Worm (Caenorhabditis elegans): ENCODE data around the gene Y75B7AL.2.

Y75B7AL.2 gene

ce11 chrV:1302090-1302489 is 55.9 kb downstream of the Y75B7AL.2 start:
- TF ChIP-seq unc-130 (GFP tag; optimal IDR thresholded peaks at IDR 0.05) (no peak), ceh-58 (GFP tag; IDR thresholded peaks at IDR 0.05) (no peak), let-607 (tag; optimal IDR thresholded peaks at IDR 0.05) (no peak), mes-4 (tag; optimal IDR thresholded peaks at IDR 0.05) (no peak), egl-18 (GFP tag; IDR thresholded peaks at IDR 0.05) (no peak), chd-7 (tag; optimal IDR thresholded peaks at IDR 0.05) (no peak), F55B11.4 (tag; optimal IDR thresholded peaks at IDR 0.05; ENCODE audit: borderline replicate concordance, insufficient read depth) (no peak), Y79H2A.3 (GFP tag; conservative IDR thresholded peaks at IDR 0.05) (no peak), let-526 (GFP tag; IDR thresholded peaks at IDR 0.05) (no peak), C06A6.2 (GFP tag; conservative IDR thresholded peaks at IDR 0.05) (no peak), ceh-100 (GFP tag; IDR thresholded peaks at IDR 0.05) (no peak), attf-5 (GFP tag; optimal IDR thresholded peaks at IDR 0.05) (no peak), nfya-2 (GFP tag; IDR thresholded peaks at IDR 0.05) (no peak), rcor-1 (GFP tag; IDR thresholded peaks at IDR 0.05) (no peak), F23B12.7 (tag; optimal IDR thresholded peaks at IDR 0.05; ENCODE audit: insufficient read depth) (no peak), lin-35 (GFP tag; optimal IDR thresholded peaks at IDR 0.05) (no peak), lsy-27 (tag; optimal IDR thresholded peaks at IDR 0.05; ENCODE audit: borderline replicate concordance, insufficient read depth) (no peak), K11D2.4 (GFP tag; IDR thresholded peaks at IDR 0.05) (no peak)

- TF ChIP-seq attf-6 (GFP tag; IDR thresholded peaks at IDR 0.05) = no peak
- no peak for TF ChIP-seq aptf-3 (GFP tag; IDR thresholded peaks at IDR 0.05)
- TF ChIP-seq ceh-58 (GFP tag; IDR thresholded peaks at IDR 0.05) = no peak
- no peak for TF ChIP-seq lag-1 (GFP tag; IDR thresholded peaks at IDR 0.05)
- no peak for TF ChIP-seq ceh-27 (GFP tag; optimal IDR thresholded peaks at IDR 0.05)
- TF ChIP-seq ztf-18 (tag; optimal IDR thresholded peaks at IDR 0.05) = no peak
- no peak for TF ChIP-seq tbp1 (GFP tag; optimal IDR thresholded peaks at IDR 0.05)
Measured at ce11 chrV:1299232-1299631, 58.7 kb downstream of the Y75B7AL.2 start, which contains the start of gene egl-2. egl-2 (minus strand) TSS chrV:1299332.

ce11 chrV:1287276-1287675 is 70.7 kb downstream of the Y75B7AL.2 start:
- TF ChIP-seq T26A5.8 (tag; optimal IDR thresholded peaks at IDR 0.05) = no peak
- TF ChIP-seq nhr-80 (tag; optimal IDR thresholded peaks at IDR 0.05) = peak; percentile 2

ce11 chrV:1285657-1286123 is 72.3 kb downstream of the Y75B7AL.2 start, which contains the start of gene tank-1:
tank-1 (minus strand) TSS chrV:1285707.
- TF ChIP-seq cebp-1 (GFP tag; IDR thresholded peaks at IDR 0.05) (no peak), cebp-1 (tag; optimal IDR thresholded peaks at IDR 0.05) (peak; percentile 82), gei-17 (GFP tag; optimal IDR thresholded peaks at IDR 0.05) (no peak), tbx-9 (tag; optimal IDR thresholded peaks at IDR 0.05; ENCODE audit: borderline replicate concordance) (no peak), dox-1 (GFP tag; IDR thresholded peaks at IDR 0.05) (0 out of 2 replicates have a peak, but pooled peaks have one; percentile 18), hmg-1.2 (GFP tag; IDR thresholded peaks at IDR 0.05) (peak; percentile 88)

All from whole organism, young adult.